Fruit fly (Drosophila melanogaster): ENCODE results near the gene CG10598.

Gene CG10598

DNA sequence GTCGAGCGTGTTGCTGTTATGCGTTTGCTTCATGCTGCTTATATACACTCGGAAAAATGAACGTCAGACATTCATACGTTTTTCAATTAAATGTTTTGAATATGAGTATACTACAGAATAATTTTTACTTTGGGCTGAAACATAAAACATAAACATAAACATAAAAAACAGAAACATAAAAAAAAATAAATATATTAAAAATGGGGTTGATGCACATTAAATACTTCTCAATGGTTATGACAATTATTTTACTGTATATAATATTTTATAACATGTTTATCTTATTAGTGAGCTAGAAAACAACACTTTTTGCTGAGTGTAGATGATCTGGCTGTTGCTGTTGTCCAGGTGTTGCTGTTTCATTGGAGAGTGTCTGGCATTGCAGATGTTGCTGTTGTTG, 10.8 kb upstream of the CG10598 start (continued):
- TF ChIP-seq Eip93F (GFP tag; optimal IDR thresholded peaks at IDR 0.05) = no peak
- no peak for TF ChIP-seq Hr38 (GFP tag; optimal IDR thresholded peaks at IDR 0.05)
- TF ChIP-seq CG31627 (GFP tag; optimal IDR thresholded peaks at IDR 0.05) = peak; percentile 19
- peak; percentile 92 for TF ChIP-seq Eip78C (GFP tag)
- TF ChIP-seq salr (GFP tag; optimal IDR thresholded peaks at IDR 0.05) = peak in 1 of 2 experiments; percentile 77
- TF ChIP-seq CG3032 (tag; optimal IDR thresholded peaks at IDR 0.05) = peak; percentile 67
- no peak for TF ChIP-seq vri (GFP tag; optimal IDR thresholded peaks at IDR 0.05)
- peak; percentile 63 for TF ChIP-seq CG7368 (GFP tag; optimal IDR thresholded peaks at IDR 0.05)
- peak; percentile 28 for TF ChIP-seq lz (GFP tag; optimal IDR thresholded peaks at IDR 0.05)
- peak; percentile 63 for TF ChIP-seq CG11762 (GFP tag; optimal IDR thresholded peaks at IDR 0.05; ENCODE audit: insufficient read depth)
- peak; percentile 73 for TF ChIP-seq CG10631 (GFP tag; optimal IDR thresholded peaks at IDR 0.05)
- TF ChIP-seq CG4318 (GFP tag; optimal IDR thresholded peaks at IDR 0.05) = peak; percentile 79
- TF ChIP-seq Sox15 (GFP tag; optimal IDR thresholded peaks at IDR 0.05) = peak; percentile 23
- no peak for TF ChIP-seq Blimp-1 (GFP tag; optimal IDR thresholded peaks at IDR 0.05)
- no peak for TF ChIP-seq Hr39 (GFP tag; optimal IDR thresholded peaks at IDR 0.05)
- TF ChIP-seq CG1621 (tag; optimal IDR thresholded peaks at IDR 0.05) = peak; percentile 2
- TF ChIP-seq Eip75B (GFP tag; optimal IDR thresholded peaks at IDR 0.05) = peak; percentile 38
- peak; percentile 74 for TF ChIP-seq eg (GFP tag; IDR thresholded peaks at IDR 0.05)
- TF ChIP-seq ss (GFP tag; optimal IDR thresholded peaks at IDR 0.05) = peak; percentile 69 to 71
- TF ChIP-seq CG16779 (tag; optimal IDR thresholded peaks at IDR 0.05) = no peak
- TF ChIP-seq CG11902 (GFP tag; optimal IDR thresholded peaks at IDR 0.05) = peak; percentile 13
- TF ChIP-seq Sox102F (GFP tag; optimal IDR thresholded peaks at IDR 0.05) = peak; percentile 35
- TF ChIP-seq Lpt (GFP tag; optimal IDR thresholded peaks at IDR 0.05) = peak; percentile 78
- peak; percentile 75 for TF ChIP-seq acj6 (GFP tag; optimal IDR thresholded peaks at IDR 0.05)
- TF ChIP-seq Met (GFP tag; optimal IDR thresholded peaks at IDR 0.05) = peak; percentile 55
- peak; percentile 90 for TF ChIP-seq CG32006 (GFP tag; optimal IDR thresholded peaks at IDR 0.05)
- TF ChIP-seq CG34406 (GFP tag; optimal IDR thresholded peaks at IDR 0.05) = peak; percentile 67
- peak; percentile 21 for TF ChIP-seq cyc (GFP tag; optimal IDR thresholded peaks at IDR 0.05)
- peak; percentile 70 for TF ChIP-seq CG6808 (GFP tag; optimal IDR thresholded peaks at IDR 0.05)
- TF ChIP-seq Smox (GFP tag; optimal IDR thresholded peaks at IDR 0.05) = peak; percentile 32
- TF ChIP-seq CG8319 (GFP tag; optimal IDR thresholded peaks at IDR 0.05) = peak; percentile 51
- TF ChIP-seq topi (GFP tag; optimal IDR thresholded peaks at IDR 0.05) = peak; percentile 46

dm6 chrX:17236468-17236867, 9.8 kb upstream of the CG10598 start:
- no peak for TF ChIP-seq fd85E (GFP tag; optimal IDR thresholded peaks at IDR 0.05)
- no peak for TF ChIP-seq Lpt (GFP tag; optimal IDR thresholded peaks at IDR 0.05)
- no peak for TF ChIP-seq esn (GFP tag; optimal IDR thresholded peaks at IDR 0.05)
- TF ChIP-seq CG11294 (GFP tag; IDR thresholded peaks at IDR 0.05) = no peak
- TF ChIP-seq CG10631 (GFP tag; optimal IDR thresholded peaks at IDR 0.05) = no peak
- TF ChIP-seq CG4318 (GFP tag; optimal IDR thresholded peaks at IDR 0.05) = no peak
- no peak for TF ChIP-seq Sox14 (GFP tag; optimal IDR thresholded peaks at IDR 0.05)
- no peak for TF ChIP-seq CG31627 (GFP tag; optimal IDR thresholded peaks at IDR 0.05)
- TF ChIP-seq vri (GFP tag; optimal IDR thresholded peaks at IDR 0.05) = no peak
- TF ChIP-seq fd59A (GFP tag; optimal IDR thresholded peaks at IDR 0.05) = no peak
- TF ChIP-seq Hr39 (GFP tag; optimal IDR thresholded peaks at IDR 0.05) = no peak

- TF ChIP-seq eg (GFP tag; IDR thresholded peaks at IDR 0.05) = 0 out of 3 replicates have a peak, but pooled peaks have one; percentile 16
- TF ChIP-seq ss (GFP tag; optimal IDR thresholded peaks at IDR 0.05) = no peak
Observed at dm6 chrX:17232642-17233041, 6.0 kb upstream of the CG10598 start, which contains the start of gene f. TSS of gene f (plus strand) at chrX:17232942.

DNA sequence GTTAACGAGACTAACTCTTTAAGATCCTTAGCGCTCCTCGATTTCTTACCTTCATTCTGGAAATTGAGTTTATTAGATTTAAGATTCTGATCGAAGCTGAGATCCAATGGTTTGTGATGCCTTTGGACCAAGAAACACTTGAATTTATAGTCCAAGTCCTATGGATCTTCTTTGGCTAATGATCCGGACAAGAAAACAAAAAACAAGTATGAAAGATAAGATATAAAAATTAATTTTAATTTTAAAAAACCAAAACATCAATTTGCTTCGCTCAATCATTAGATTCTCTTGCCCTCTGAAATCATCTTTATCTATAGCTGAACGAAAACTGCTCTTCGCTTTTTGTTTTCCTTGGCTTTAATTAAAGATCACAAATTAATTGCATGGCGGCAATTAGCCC, 4.3 kb upstream of the CG10598 start, which contains the start of gene CG10597:
CG10597 (minus strand) TSS at position 101 of the 400 bp plus-strand sequence.
- TF ChIP-seq Eip93F (GFP tag; optimal IDR thresholded peaks at IDR 0.05) (no peak), CG3919 (GFP tag; optimal IDR thresholded peaks at IDR 0.05) (no peak), Smox (GFP tag; optimal IDR thresholded peaks at IDR 0.05) (no peak), pdm3 (GFP tag; optimal IDR thresholded peaks at IDR 0.05) (no peak), topi (GFP tag; optimal IDR thresholded peaks at IDR 0.05) (no peak), CG6276 (GFP tag; optimal IDR thresholded peaks at IDR 0.05) (no peak), dac (GFP tag; optimal IDR thresholded peaks at IDR 0.05) (no peak), svp (GFP tag) (no peak), salr (GFP tag; optimal IDR thresholded peaks at IDR 0.05) (no peak), CG6792 (GFP tag; optimal IDR thresholded peaks at IDR 0.05) (no peak), vri (GFP tag; optimal IDR thresholded peaks at IDR 0.05) (no peak), acj6 (GFP tag; optimal IDR thresholded peaks at IDR 0.05) (no peak)
